Fruit fly (Drosophila melanogaster): ENCODE data around the gene tko.
A peak's percentile ranks its signal among the peaks of the same experiment; 100 is the strongest.

tko gene

dm6 chrX:2447750-2448299 lies 4.0 kb upstream of the tko start, which contains the start of gene z (continued):
- TF ChIP-seq ems (GFP tag; optimal IDR thresholded peaks at IDR 0.05) (no peak), knrl (GFP tag; IDR thresholded peaks at IDR 0.05; ENCODE audit: partially characterized antibody) (peak; percentile 95), CG7786 (GFP tag; optimal IDR thresholded peaks at IDR 0.05) (no peak), Doc2 (GFP tag; IDR thresholded peaks at IDR 0.05) (no peak), CG7372 (GFP tag; IDR thresholded peaks at IDR 0.05) (no peak), abd-A (tag; optimal IDR thresholded peaks at IDR 0.05) (no peak), gem (tag; optimal IDR thresholded peaks at IDR 0.05) (no peak), Ssrp (tag; optimal IDR thresholded peaks at IDR 0.05) (no peak), Sry-β (GFP tag; optimal IDR thresholded peaks at IDR 0.05) (no peak), org-1 (GFP tag; optimal IDR thresholded peaks at IDR 0.05) (no peak), Hey (tag; optimal IDR thresholded peaks at IDR 0.05) (no peak), Gsc (GFP tag; IDR thresholded peaks at IDR 0.05) (no peak), aop (GFP tag; IDR thresholded peaks at IDR 0.05) (no peak), Poxn (GFP tag; IDR thresholded peaks at IDR 0.05) (no peak), lilli (GFP tag; optimal IDR thresholded peaks at IDR 0.05) (peak; percentile 31), repo (GFP tag; optimal IDR thresholded peaks at IDR 0.05) (no peak), MESR4 (GFP tag; optimal IDR thresholded peaks at IDR 0.05) (peak; percentile 95), luna (GFP tag; optimal IDR thresholded peaks at IDR 0.05) (no peak), CG42726 (GFP tag; IDR thresholded peaks at IDR 0.05; ENCODE audit: partially characterized antibody) (peak; percentile 88), Fer3 (tag; optimal IDR thresholded peaks at IDR 0.05) (no peak), bab2 (GFP tag; optimal IDR thresholded peaks at IDR 0.05) (no peak), CG11398 (GFP tag; optimal IDR thresholded peaks at IDR 0.05) (no peak), BEAF-32 (GFP tag; optimal IDR thresholded peaks at IDR 0.05) (peak; percentile 96), otp (GFP tag; IDR thresholded peaks at IDR 0.05) (no peak), CG31388 (GFP tag; optimal IDR thresholded peaks at IDR 0.05) (no peak), CG16813 (GFP tag; IDR thresholded peaks at IDR 0.05; ENCODE audit: partially characterized antibody) (peak; percentile 93), CG4617 (GFP tag; optimal IDR thresholded peaks at IDR 0.05; ENCODE audit: borderline replicate concordance) (peak; percentile 69), CG17612 (GFP tag; IDR thresholded peaks at IDR 0.05) (no peak), Myb (GFP tag; optimal IDR thresholded peaks at IDR 0.05) (peak; percentile 62), CG9215 (GFP tag; IDR thresholded peaks at IDR 0.05) (no peak), Dfd (GFP tag; optimal IDR thresholded peaks at IDR 0.05) (peak in 1 of 2 experiments; percentile 16), Sox100B (GFP tag; optimal IDR thresholded peaks at IDR 0.05) (no peak), CG6791 (GFP tag; IDR thresholded peaks at IDR 0.05; ENCODE audit: partially characterized antibody) (peak; percentile 90), CG31365 (tag; optimal IDR thresholded peaks at IDR 0.05) (no peak), CG10979 (tag; optimal IDR thresholded peaks at IDR 0.05) (no peak), Elba2 (GFP tag; optimal IDR thresholded peaks at IDR 0.05) (no peak), CG15479 (GFP tag; optimal IDR thresholded peaks at IDR 0.05) (no peak), CG3838 (GFP tag; optimal IDR thresholded peaks at IDR 0.05) (no peak), kay (GFP tag; optimal IDR thresholded peaks at IDR 0.05) (no peak), pb (GFP tag; optimal IDR thresholded peaks at IDR 0.05) (no peak), CG8359 (GFP tag; optimal IDR thresholded peaks at IDR 0.05; ENCODE audit: borderline replicate concordance) (no peak), CG9876 (GFP tag; optimal IDR thresholded peaks at IDR 0.05) (no peak), nerfin-2 (GFP tag; IDR thresholded peaks at IDR 0.05; ENCODE audit: partially characterized antibody) (peak; percentile 92), CG6765 (GFP tag; optimal IDR thresholded peaks at IDR 0.05) (no peak), TFAM (GFP tag; optimal IDR thresholded peaks at IDR 0.05) (no peak), tll (GFP tag; optimal IDR thresholded peaks at IDR 0.05) (no peak), CG17568 (GFP tag; optimal IDR thresholded peaks at IDR 0.05) (no peak), Tbp (GFP tag; optimal IDR thresholded peaks at IDR 0.05) (no peak), ewg (GFP tag; optimal IDR thresholded peaks at IDR 0.05) (no peak), CG2129 (GFP tag; IDR thresholded peaks at IDR 0.05; ENCODE audit: partially characterized antibody) (peak; percentile 80)
